Fruit fly (Drosophila melanogaster) whole organism, adult: ENCODE results near the gene CG7910.

Experiments
- CG11617 ChIP-seq: fragments of 200-800 bp; sonication (Bioruptor generic); optimal IDR thresholded peaks from 2 replicates; lab custom pipeline; 2017; ENCODE audit warnings: mild to moderate bottlenecking, missing biosample characterization, missing genetic modification reagents, missing genetic modification characterization
- CG5204 ChIP-seq: fragments of 200-800 bp; sonication (Bioruptor generic); optimal IDR thresholded peaks from 2 replicates; lab custom pipeline; 2016; ENCODE audit warnings: missing biosample characterization, missing genetic modification characterization
- CG7101 ChIP-seq: fragments of 200-800 bp; sonication (Bioruptor generic); optimal IDR thresholded peaks from 2 replicates; lab custom pipeline; 2018; ENCODE audit warnings: missing biosample characterization, mild to moderate bottlenecking, missing genetic modification characterization, moderate library complexity
- Clk ChIP-seq: fragments of 200-800 bp; sonication (Bioruptor generic); optimal IDR thresholded peaks from 2 replicates; lab custom pipeline; 2017; ENCODE audit warnings: missing biosample characterization, missing genetic modification characterization
- bab1 ChIP-seq: fragments of 200-800 bp; sonication (Bioruptor generic); optimal IDR thresholded peaks from 3 replicates; lab custom pipeline; 2019; ENCODE audit warnings: missing biosample characterization, mild to moderate bottlenecking, missing genetic modification characterization, moderate library complexity
- cnc ChIP-seq, 2 experiments: fragments of >200 bp; optimal IDR thresholded peaks; 2 replicates each; lab custom pipeline; 2017
- kay ChIP-seq: fragments of 200-800 bp; sonication (Bioruptor generic); peaks from one replicate; lab custom pipeline; 2016; ENCODE audit warnings: missing biosample characterization, missing genetic modification characterization, borderline replicate concordance
- ovo ChIP-seq: fragments of 200-800 bp; sonication (Bioruptor generic); optimal IDR thresholded peaks from 2 replicates; lab custom pipeline; 2016; ENCODE audit warnings: missing biosample characterization, missing genetic modification characterization
- tj ChIP-seq: fragments of 200-800 bp; sonication (Bioruptor generic); optimal IDR thresholded peaks from 3 replicates; lab custom pipeline; 2017; ENCODE audit warnings: missing biosample characterization, mild to moderate bottlenecking, missing genetic modification characterization, moderate library complexity

DNA sequence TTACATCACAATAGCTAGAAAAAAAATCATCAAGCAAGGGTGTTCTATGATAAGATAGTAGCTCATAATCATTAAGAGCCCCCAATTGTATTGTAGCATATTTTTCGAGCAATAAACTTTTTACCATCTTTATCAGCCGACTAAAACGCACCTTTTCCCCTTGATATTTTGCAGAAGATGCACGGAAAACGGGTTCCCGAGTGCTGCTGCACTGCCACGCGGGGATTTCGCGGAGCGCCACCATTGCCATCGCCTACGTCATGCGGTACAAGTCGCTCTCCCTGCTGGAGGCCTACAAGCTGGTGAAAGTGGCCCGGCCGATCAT is 33.2 kb downstream of the CG7910 start:
- no peak for TF ChIP-seq CG7101 (tag; lab: Kevin White, UChicago)
- no peak for TF ChIP-seq kay (GFP tag; lab: Kevin White, UChicago)
- TF ChIP-seq CG5204 (GFP tag; lab: Kevin White, UChicago) = no peak
- TF ChIP-seq tj (GFP tag; lab: Kevin White, UChicago) = no peak
- no peak for TF ChIP-seq cnc (optimal IDR thresholded peaks at IDR 0.05; lab: Kevin White, UChicago)
- no peak for TF ChIP-seq Clk (GFP tag; lab: Kevin White, UChicago)
- TF ChIP-seq CG11617 (GFP tag; lab: Kevin White, UChicago) = no peak
- no peak for TF ChIP-seq ovo (GFP tag; lab: Kevin White, UChicago)
- no peak for TF ChIP-seq bab1 (GFP tag; lab: Kevin White, UChicago)
